Worm (Caenorhabditis elegans) whole organism, L3 larva: ENCODE results near the gene M70.1.

Experiments used
- R02D3.7 ChIP-seq: fragments of 150-350 bp; optimal IDR thresholded peaks from 2 replicates; lab custom pipeline; 2014; ENCODE audit warnings: missing biosample characterization, missing genetic modification characterization
- ceh-16 ChIP-seq: sonication (generic microtip); optimal IDR thresholded peaks from 2 replicates; lab custom pipeline; 2017; ENCODE audit warnings: missing biosample characterization, missing genetic modification characterization
- ceh-28 ChIP-seq: fragments of 150-350 bp; optimal IDR thresholded peaks from 2 replicates; lab custom pipeline; 2014; ENCODE audit warnings: missing biosample characterization, missing genetic modification reagents, missing genetic modification characterization
- ceh-9 ChIP-seq: sonication (generic microtip); optimal IDR thresholded peaks from 2 replicates; lab custom pipeline; 2018; ENCODE audit warnings: missing biosample characterization, missing genetic modification characterization
- daf-12 ChIP-seq: fragments of 150-350 bp; optimal IDR thresholded peaks from 2 replicates; lab custom pipeline; 2014; ENCODE audit warnings: missing biosample characterization, missing genetic modification reagents, missing genetic modification characterization
- egl-27 ChIP-seq: sonication (generic microtip); optimal IDR thresholded peaks from 4 replicates; lab custom pipeline; 2017; ENCODE audit warnings: missing biosample characterization, missing genetic modification reagents, missing genetic modification characterization
- egl-5 ChIP-seq: fragments of 150-350 bp; optimal IDR thresholded peaks from 2 replicates; lab custom pipeline; 2017; ENCODE audit warnings: missing biosample characterization, missing genetic modification reagents, missing genetic modification characterization, inconsistent platforms
- elt-2 ChIP-seq: sonication (generic microtip); optimal IDR thresholded peaks from 2 replicates; lab custom pipeline; 2016; ENCODE audit warnings: missing genetic modification reagents, mild to moderate bottlenecking, missing genetic modification characterization, missing compliant biosample characterization
- elt-3 ChIP-seq, 3 experiments: fragments of 150-350 bp in 1 of 3; sonication (generic microtip) in 2 of 3; optimal IDR thresholded peaks; 2 replicates in 2 of 3; 4 replicates in 1 of 3; lab custom pipeline; 2014 to 2017; ENCODE audit warnings: missing biosample characterization in 3 of 3, missing genetic modification characterization in 3 of 3
- eor-1 ChIP-seq, 2 experiments: fragments of 150-350 bp; optimal IDR thresholded peaks; 2 replicates each; lab custom pipeline; 2014 to 2018; ENCODE audit warnings: missing biosample characterization in 2 of 2, missing genetic modification characterization in 2 of 2
- fkh-10 ChIP-seq: sonication (generic microtip); optimal IDR thresholded peaks from 2 replicates; lab custom pipeline; 2017; ENCODE audit warnings: missing biosample characterization, missing genetic modification reagents, missing genetic modification characterization
- hmg-11 ChIP-seq: sonication (generic microtip); optimal IDR thresholded peaks from 2 replicates; lab custom pipeline; 2016; ENCODE audit warnings: missing genetic modification characterization, missing compliant biosample characterization
- jun-1 ChIP-seq: fragments of 150-350 bp; optimal IDR thresholded peaks from 2 replicates; lab custom pipeline; 2014; ENCODE audit warnings: missing biosample characterization, missing genetic modification reagents, missing genetic modification characterization
- lsy-12 ChIP-seq: sonication (generic microtip); optimal IDR thresholded peaks from 2 replicates; lab custom pipeline; 2016; ENCODE audit warnings: mild to moderate bottlenecking, missing genetic modification characterization, missing compliant biosample characterization
- mdl-1 ChIP-seq: fragments of 150-350 bp; optimal IDR thresholded peaks from 2 replicates; lab custom pipeline; 2014; ENCODE audit warnings: missing biosample characterization, missing genetic modification characterization
- mml-1 ChIP-seq: fragments of 150-350 bp; sonication (generic microtip); optimal IDR thresholded peaks from 3 replicates; lab custom pipeline; 2014; ENCODE audit warnings: missing biosample characterization, missing genetic modification characterization
- nfya-1 ChIP-seq: sonication (generic microtip); optimal IDR thresholded peaks from 2 replicates; lab custom pipeline; 2017; ENCODE audit warnings: missing genetic modification characterization, mild to moderate bottlenecking, missing compliant biosample characterization, antibody characterized with exemption, moderate library complexity; ENCODE audit not compliant: insufficient read depth
- nhr-23 ChIP-seq: fragments of 150-350 bp; optimal IDR thresholded peaks from 2 replicates; lab custom pipeline; 2014; ENCODE audit warnings: missing biosample characterization, missing genetic modification reagents, missing genetic modification characterization
- nhr-25 ChIP-seq: sonication (generic microtip); optimal IDR thresholded peaks from 2 replicates; lab custom pipeline; 2017; ENCODE audit warnings: missing biosample characterization, missing genetic modification characterization
- nhr-43 ChIP-seq: sonication (generic microtip); optimal IDR thresholded peaks from 2 replicates; lab custom pipeline; 2016; ENCODE audit warnings: mild to moderate bottlenecking, missing genetic modification characterization, missing compliant biosample characterization; ENCODE audit not compliant: poor library complexity, severe bottlenecking
- pha-4 ChIP-seq: fragments of 150-350 bp; optimal IDR thresholded peaks from 2 replicates; lab custom pipeline; 2014; ENCODE audit warnings: missing biosample characterization, missing genetic modification reagents, missing genetic modification characterization
- pqm-1 ChIP-seq: fragments of 150-350 bp; optimal IDR thresholded peaks from 2 replicates; lab custom pipeline; 2017; ENCODE audit warnings: missing biosample characterization, missing genetic modification characterization, inconsistent platforms
- sea-2 ChIP-seq: fragments of 150-350 bp; sonication (generic microtip); optimal IDR thresholded peaks from 4 replicates; lab custom pipeline; 2014; ENCODE audit warnings: missing biosample characterization, missing genetic modification reagents, missing genetic modification characterization
- skn-1 ChIP-seq: fragments of 150-350 bp; optimal IDR thresholded peaks from 2 replicates; lab custom pipeline; 2014; ENCODE audit warnings: missing biosample characterization, missing genetic modification characterization
- snpc-4 ChIP-seq: fragments of 150-350 bp; optimal IDR thresholded peaks from 2 replicates; lab custom pipeline; 2014; ENCODE audit warnings: missing biosample characterization, missing genetic modification characterization
- tbx-2 ChIP-seq: sonication (generic microtip); optimal IDR thresholded peaks from 2 replicates; lab custom pipeline; 2016; ENCODE audit warnings: mild to moderate bottlenecking, missing genetic modification characterization, missing compliant biosample characterization
- unc-62 ChIP-seq: fragments of 150-350 bp; sonication (generic microtip); optimal IDR thresholded peaks from 4 replicates; lab custom pipeline; 2014; ENCODE audit warnings: missing biosample characterization, missing genetic modification reagents, missing genetic modification characterization
- zag-1 ChIP-seq: fragments of 150-350 bp; optimal IDR thresholded peaks from 2 replicates; lab custom pipeline; 2014; ENCODE audit warnings: missing biosample characterization, missing genetic modification characterization
- ztf-11 ChIP-seq: fragments of 150-350 bp; optimal IDR thresholded peaks from 2 replicates; lab custom pipeline; 2014; ENCODE audit warnings: missing biosample characterization, missing genetic modification characterization

Gene M70.1

ce11 chrIV:2219334-2219755 lies 26.3 kb upstream of the M70.1 start (continued):
- peak in 1 of 3 experiments; percentile 70 for TF ChIP-seq elt-3 (tag; optimal IDR thresholded peaks at IDR 0.05; lab: Kevin White, UChicago)
- TF ChIP-seq ceh-16 (tag; lab: Kevin White, UChicago), result no peak
- TF ChIP-seq tbx-2 (tag; lab: Kevin White, UChicago), result peak; percentile 96
- TF ChIP-seq egl-5 (tag; lab: Kevin White, UChicago), result peak; percentile 56
- peak; percentile 81 for TF ChIP-seq hmg-11 (tag; lab: Kevin White, UChicago)
- peak; percentile 96 for TF ChIP-seq nfya-1
- TF ChIP-seq mdl-1 (tag; lab: Kevin White, UChicago), result peak; percentile 98
- peak; percentile 87 for TF ChIP-seq R02D3.7 (tag; lab: Kevin White, UChicago)
- TF ChIP-seq mml-1 (tag; lab: Kevin White, UChicago), result peak; percentile 67
- peak; percentile 31 for TF ChIP-seq daf-12 (tag; lab: Kevin White, UChicago)
- TF ChIP-seq elt-2 (tag; lab: Kevin White, UChicago), result peak; percentile 86
- TF ChIP-seq, all 47 proteins: peak for 35

ce11 chrIV:2220147-2220546 lies 25.5 kb upstream of the M70.1 start:
- TF ChIP-seq nfya-1 (peak; percentile 5), jun-1 (peak; percentile 32), pha-4 (tag; lab: Kevin White, UChicago) (peak; percentile 82), pqm-1 (tag; lab: Kevin White, UChicago) (peak; percentile 31), nhr-23 (tag; lab: Kevin White, UChicago) (peak; percentile 50), skn-1 (tag; lab: Kevin White, UChicago) (peak; percentile 61), snpc-4 (tag; lab: Kevin White, UChicago) (no peak), elt-2 (tag; lab: Kevin White, UChicago) (peak; percentile 37), egl-5 (tag; lab: Kevin White, UChicago) (peak; percentile 49), elt-3 (tag; optimal IDR thresholded peaks at IDR 0.05; lab: Kevin White, UChicago) (no peak), egl-27 (no peak), nhr-25 (tag; lab: Kevin White, UChicago) (peak; percentile 21)

ce11 chrIV:2220896-2221295 lies 24.8 kb upstream of the M70.1 start:
- TF ChIP-seq lsy-12 (tag; lab: Kevin White, UChicago) (no peak), sea-2 (GFP tag; lab: Kevin White, UChicago) (no peak), zag-1 (tag; lab: Kevin White, UChicago) (no peak), pqm-1 (tag; lab: Kevin White, UChicago) (no peak), ceh-9 (no peak), nhr-43 (tag; lab: Kevin White, UChicago) (no peak), elt-2 (tag; lab: Kevin White, UChicago) (no peak)

- TF ChIP-seq pha-4 (tag; lab: Kevin White, UChicago) (peak; percentile 67), ceh-28 (tag; lab: Kevin White, UChicago) (no peak)
These were observed 24.3 kb upstream of the M70.1 start for ce11 chrIV:2221350-2221749.

ce11 chrIV:2222528-2222927 lies 23.1 kb upstream of the M70.1 start, which contains the start of gene fnip-2:
TSS of gene fnip-2 (plus strand) at chrIV:2222828.
- no peak for TF ChIP-seq skn-1 (tag; lab: Kevin White, UChicago)
- TF ChIP-seq eor-1 (tag; optimal IDR thresholded peaks at IDR 0.05; lab: Kevin White, UChicago), result no peak
- TF ChIP-seq unc-62 (GFP tag; lab: Kevin White, UChicago), result no peak
- no peak for TF ChIP-seq elt-2 (tag; lab: Kevin White, UChicago)
- no peak for TF ChIP-seq mdl-1 (tag; lab: Kevin White, UChicago)
- TF ChIP-seq, all 47 proteins: peak for 0

ce11 chrIV:2223144-2223543 lies 22.5 kb upstream of the M70.1 start:
- TF ChIP-seq daf-12 (tag; lab: Kevin White, UChicago), result no peak
- no peak for TF ChIP-seq fkh-10 (GFP tag; lab: Kevin White, UChicago)
- no peak for TF ChIP-seq pqm-1 (tag; lab: Kevin White, UChicago)
- no peak for TF ChIP-seq ztf-11 (tag; lab: Kevin White, UChicago)
